Fruit fly (Drosophila melanogaster): ENCODE measurements around the gene rux.

Gene rux

dm6 chrX:6024638-6025037 lies 13.0 kb downstream of the rux start (continued):
- TF ChIP-seq CG31441 (GFP tag; IDR thresholded peaks at IDR 0.05) (peak; percentile 56), crc (GFP tag; optimal IDR thresholded peaks at IDR 0.05) (no peak), Opbp (GFP tag; IDR thresholded peaks at IDR 0.05; ENCODE audit: partially characterized antibody) (no peak), fd102C (GFP tag; optimal IDR thresholded peaks at IDR 0.05) (peak; percentile 50), CG15011 (GFP tag; optimal IDR thresholded peaks at IDR 0.05) (no peak), CG10654 (GFP tag; optimal IDR thresholded peaks at IDR 0.05) (peak; percentile 40), en (GFP tag; optimal IDR thresholded peaks at IDR 0.05) (no peak), amos (GFP tag; IDR thresholded peaks at IDR 0.05; ENCODE audit: partially characterized antibody) (no peak), fu2 (GFP tag; optimal IDR thresholded peaks at IDR 0.05) (no peak), CG14965 (GFP tag; optimal IDR thresholded peaks at IDR 0.05; ENCODE audit: borderline replicate concordance) (no peak), CG10147 (GFP tag; optimal IDR thresholded peaks at IDR 0.05) (no peak), CG3065 (GFP tag; optimal IDR thresholded peaks at IDR 0.05) (no peak), Abd-B (GFP tag; optimal IDR thresholded peaks at IDR 0.05) (peak; percentile 35), wor (GFP tag; IDR thresholded peaks at IDR 0.05) (no peak), oc (tag; optimal IDR thresholded peaks at IDR 0.05) (peak; percentile 44), CG11093 (GFP tag; IDR thresholded peaks at IDR 0.05) (no peak), danr (GFP tag; IDR thresholded peaks at IDR 0.05) (no peak; the same call in 1 of the 2 replicates), CG2678 (tag; optimal IDR thresholded peaks at IDR 0.05) (peak; percentile 42), CG14710 (tag; optimal IDR thresholded peaks at IDR 0.05) (peak; percentile 57), pita (GFP tag; optimal IDR thresholded peaks at IDR 0.05) (no peak), CG10431 (GFP tag; optimal IDR thresholded peaks at IDR 0.05) (no peak), CG1233 (GFP tag; optimal IDR thresholded peaks at IDR 0.05) (peak; percentile 44), usp (GFP tag; optimal IDR thresholded peaks at IDR 0.05) (no peak), hth (optimal IDR thresholded peaks at IDR 0.05) (no peak), zf30C (GFP tag; optimal IDR thresholded peaks at IDR 0.05) (peak; percentile 70), NC2α (GFP tag; optimal IDR thresholded peaks at IDR 0.05) (peak; percentile 16), CG6791 (GFP tag; IDR thresholded peaks at IDR 0.05; ENCODE audit: partially characterized antibody) (no peak), bcd (GFP tag; optimal IDR thresholded peaks at IDR 0.05) (no peak), da (GFP tag; optimal IDR thresholded peaks at IDR 0.05) (no peak), CG4707 (GFP tag; optimal IDR thresholded peaks at IDR 0.05) (no peak), kay (GFP tag; optimal IDR thresholded peaks at IDR 0.05) (no peak), CG17568 (GFP tag; optimal IDR thresholded peaks at IDR 0.05) (no peak), CG2199 (GFP tag; IDR thresholded peaks at IDR 0.05) (no peak), BEAF-32 (GFP tag; optimal IDR thresholded peaks at IDR 0.05) (no peak), ash1 (GFP tag; optimal IDR thresholded peaks at IDR 0.05) (no peak), kni (GFP tag; optimal IDR thresholded peaks at IDR 0.05) (peak; percentile 50), wdn (GFP tag; IDR thresholded peaks at IDR 0.05) (no peak), D19A (tag; optimal IDR thresholded peaks at IDR 0.05) (peak; percentile 47), Pdp1 (GFP tag; optimal IDR thresholded peaks at IDR 0.05) (no peak), lmd (GFP tag; IDR thresholded peaks at IDR 0.05) (peak; percentile 55), Dfd (GFP tag; optimal IDR thresholded peaks at IDR 0.05) (no peak), CG10959 (GFP tag; IDR thresholded peaks at IDR 0.05) (0 out of 2 replicates have a peak, but pooled peaks have one; percentile 52), CG11560 (tag; IDR thresholded peaks at IDR 0.05) (no peak), Eip74EF (GFP tag; optimal IDR thresholded peaks at IDR 0.05) (no peak), Dbx (GFP tag; IDR thresholded peaks at IDR 0.05) (no peak), Bteb2 (GFP tag; optimal IDR thresholded peaks at IDR 0.05) (no peak), CG7987 (GFP tag; optimal IDR thresholded peaks at IDR 0.05) (no peak), CG6254 (GFP tag; optimal IDR thresholded peaks at IDR 0.05) (peak; percentile 50), Nf-YC (tag; optimal IDR thresholded peaks at IDR 0.05) (no peak), CG34376 (GFP tag; optimal IDR thresholded peaks at IDR 0.05) (no peak), CG10565 (GFP tag; optimal IDR thresholded peaks at IDR 0.05) (no peak)

All from whole organism, embryonic.